Fruit fly (Drosophila melanogaster): ENCODE data around the gene UQCR-11.

UQCR-11 gene

dm6 chr3L:25120499-25121101 is at the start of gene UQCR-11:
TSS of gene UQCR-11 (plus strand) at chr3L:25120709.
- TF ChIP-seq h (GFP tag; optimal IDR thresholded peaks at IDR 0.05) (no peak), Rel (GFP tag; optimal IDR thresholded peaks at IDR 0.05) (no peak), Rel (tag; optimal IDR thresholded peaks at IDR 0.05) (no peak), br (GFP tag; optimal IDR thresholded peaks at IDR 0.05) (no peak), sage (GFP tag; optimal IDR thresholded peaks at IDR 0.05) (no peak), Sp1 (GFP tag; optimal IDR thresholded peaks at IDR 0.05) (no peak), woc (GFP tag; optimal IDR thresholded peaks at IDR 0.05) (peak; percentile 55), OdsH (GFP tag; optimal IDR thresholded peaks at IDR 0.05) (no peak), CrebA (GFP tag; optimal IDR thresholded peaks at IDR 0.05; ENCODE audit: borderline replicate concordance) (no peak), foxo (GFP tag; optimal IDR thresholded peaks at IDR 0.05) (no peak), brk (GFP tag; optimal IDR thresholded peaks at IDR 0.05) (no peak), Hr78 (GFP tag; optimal IDR thresholded peaks at IDR 0.05) (peak; percentile 50), GATAd (GFP tag; optimal IDR thresholded peaks at IDR 0.05) (no peak), jim (GFP tag; optimal IDR thresholded peaks at IDR 0.05) (no peak), CG32264 (GFP tag; optimal IDR thresholded peaks at IDR 0.05) (no peak), Hnf4 (GFP tag; optimal IDR thresholded peaks at IDR 0.05) (no peak), HLH106 (tag; optimal IDR thresholded peaks at IDR 0.05) (no peak), Myc (optimal IDR thresholded peaks at IDR 0.05) (no peak), sv (GFP tag; optimal IDR thresholded peaks at IDR 0.05) (no peak), CG9705 (GFP tag; optimal IDR thresholded peaks at IDR 0.05) (no peak), Vsx2 (GFP tag; optimal IDR thresholded peaks at IDR 0.05; ENCODE audit: partially characterized antibody) (no peak), Jra (GFP tag; optimal IDR thresholded peaks at IDR 0.05) (no peak), ey (GFP tag; optimal IDR thresholded peaks at IDR 0.05) (no peak), psq (GFP tag; optimal IDR thresholded peaks at IDR 0.05) (no peak), pan (optimal IDR thresholded peaks at IDR 0.05) (no peak), rgr (GFP tag; optimal IDR thresholded peaks at IDR 0.05) (no peak), N (GFP tag; optimal IDR thresholded peaks at IDR 0.05) (peak; percentile 74), dsf (GFP tag; optimal IDR thresholded peaks at IDR 0.05; ENCODE audit: borderline replicate concordance) (no peak), lola (GFP tag; optimal IDR thresholded peaks at IDR 0.05) (no peak), Hr83 (GFP tag; optimal IDR thresholded peaks at IDR 0.05; ENCODE audit: poor library complexity, severe bottlenecking) (no peak), Abd-B (GFP tag; optimal IDR thresholded peaks at IDR 0.05) (no peak), Mio (GFP tag; optimal IDR thresholded peaks at IDR 0.05) (no peak), dl (GFP tag; optimal IDR thresholded peaks at IDR 0.05; ENCODE audit: insufficient read depth in 1 of 2, partially characterized antibody in 2 of 2) (no peak), fru (GFP tag; optimal IDR thresholded peaks at IDR 0.05) (no peak), Dfd (GFP tag; optimal IDR thresholded peaks at IDR 0.05) (no peak), dmrt93B (GFP tag; optimal IDR thresholded peaks at IDR 0.05) (peak; percentile 13), tai (GFP tag; optimal IDR thresholded peaks at IDR 0.05) (no peak)

dm6 chr3L:25107294-25107693 is 13.2 kb upstream of the UQCR-11 start, which contains the start of gene Set1:
TSS of gene Set1 (plus strand) at chr3L:25107594.
- TF ChIP-seq N (GFP tag; optimal IDR thresholded peaks at IDR 0.05) (no peak), pan (optimal IDR thresholded peaks at IDR 0.05) (no peak), tai (GFP tag; optimal IDR thresholded peaks at IDR 0.05) (no peak), foxo (GFP tag; optimal IDR thresholded peaks at IDR 0.05) (no peak), br (GFP tag; optimal IDR thresholded peaks at IDR 0.05) (no peak), Dif (GFP tag; optimal IDR thresholded peaks at IDR 0.05; ENCODE audit: partially characterized antibody) (no peak), CG9705 (GFP tag; optimal IDR thresholded peaks at IDR 0.05) (no peak), h (GFP tag; optimal IDR thresholded peaks at IDR 0.05) (no peak), sage (GFP tag; optimal IDR thresholded peaks at IDR 0.05) (no peak), CrebA (GFP tag; optimal IDR thresholded peaks at IDR 0.05; ENCODE audit: borderline replicate concordance) (no peak), Abd-B (GFP tag; optimal IDR thresholded peaks at IDR 0.05) (no peak), brk (GFP tag; optimal IDR thresholded peaks at IDR 0.05) (no peak), Myc (optimal IDR thresholded peaks at IDR 0.05) (no peak), Sp1 (GFP tag; optimal IDR thresholded peaks at IDR 0.05) (no peak), fru (GFP tag; optimal IDR thresholded peaks at IDR 0.05) (no peak), lola (GFP tag; optimal IDR thresholded peaks at IDR 0.05) (no peak), CG32264 (GFP tag; optimal IDR thresholded peaks at IDR 0.05) (no peak), rgr (GFP tag; optimal IDR thresholded peaks at IDR 0.05) (no peak), usp (GFP tag; optimal IDR thresholded peaks at IDR 0.05) (no peak), dmrt93B (GFP tag; optimal IDR thresholded peaks at IDR 0.05) (no peak)
